Worm (Caenorhabditis elegans) whole organism, L2 larva: Measurements from ENCODE around the gene nhr-162.

Experiments
- ama-1 ChIP-seq: fragments of 150-350 bp; optimal IDR thresholded peaks from 2 replicates; lab custom pipeline; 2018; ENCODE audit warnings: inconsistent platforms
- nhr-25 ChIP-seq: fragments of 150-350 bp; sonication (generic microtip); optimal IDR thresholded peaks from 3 replicates; lab custom pipeline; 2014; ENCODE audit warnings: missing biosample characterization, missing genetic modification characterization
- sem-4 ChIP-seq: fragments of 150-350 bp; optimal IDR thresholded peaks from 2 replicates; lab custom pipeline; 2014; ENCODE audit warnings: missing biosample characterization, missing genetic modification reagents, missing genetic modification characterization
- sma-3 ChIP-seq: sonication (generic microtip); optimal IDR thresholded peaks from 2 replicates; lab custom pipeline; 2016; ENCODE audit warnings: missing genetic modification reagents, missing genetic modification characterization, missing compliant biosample characterization
- unc-62 ChIP-seq: fragments of 150-350 bp; optimal IDR thresholded peaks from 2 replicates; lab custom pipeline; 2014; ENCODE audit warnings: missing biosample characterization, missing genetic modification reagents, missing genetic modification characterization

- TF ChIP-seq ama-1 (lab: Kevin White, UChicago) (no peak), nhr-25 (tag; lab: Kevin White, UChicago) (no peak), sem-4 (tag; lab: Kevin White, UChicago) (no peak), sma-3 (GFP tag; lab: Kevin White, UChicago) (no peak), unc-62 (GFP tag; lab: Kevin White, UChicago) (no peak)
Observed at ce11 chrV:7027055-7027454, 35.4 kb upstream of the nhr-162 start, which contains the start of gene F20A1.6.
